Fruit fly (Drosophila melanogaster) whole organism, embryonic: ENCODE data around the gene Targ1.

Experiments
- Bgb ChIP-seq: fragments of 200-800 bp; sonication (Bioruptor generic); IDR thresholded peaks from 2 replicates; pipeline ENCODE4 v1.3.6; 2022; ENCODE audit warnings: missing biosample characterization, missing genetic modification characterization; ENCODE audit not compliant: partially characterized antibody
- C15 ChIP-seq: fragments of 200-800 bp; sonication (Bioruptor generic); IDR thresholded peaks from 3 replicates; pipeline ENCODE4 v1.3.6; 2022; ENCODE audit warnings: missing biosample characterization, missing genetic modification characterization
- CG11085 ChIP-seq: fragments of 200-800 bp; sonication (Bioruptor generic); IDR thresholded peaks from 2 replicates; pipeline ENCODE4 v1.3.6; 2022; ENCODE audit warnings: missing biosample characterization, missing genetic modification characterization
- CG13287 ChIP-seq: fragments of 200-800 bp; sonication (Bioruptor generic); IDR thresholded peaks from 2 replicates; pipeline ENCODE4 v1.3.6; 2022; ENCODE audit warnings: missing biosample characterization, missing genetic modification characterization; ENCODE audit not compliant: partially characterized antibody
- CG14441 ChIP-seq: fragments of 200-800 bp; sonication (Bioruptor generic); IDR thresholded peaks from 2 replicates; pipeline ENCODE4 v1.3.6; 2022; ENCODE audit warnings: missing biosample characterization, missing genetic modification characterization
- CG1603 ChIP-seq: fragments of 200-800 bp; sonication (Bioruptor generic); optimal IDR thresholded peaks from 2 replicates; lab custom pipeline; 2019; ENCODE audit warnings: missing biosample characterization, mild to moderate bottlenecking, missing genetic modification characterization, moderate library complexity
- CG2199 ChIP-seq: fragments of 200-800 bp; sonication (Bioruptor generic); IDR thresholded peaks from 3 replicates; pipeline ENCODE4 v1.3.6; 2022; ENCODE audit warnings: missing biosample characterization, missing genetic modification characterization
- CG2875 ChIP-seq: fragments of 200-800 bp; sonication (Bioruptor generic); optimal IDR thresholded peaks from 2 replicates; lab custom pipeline; 2017; ENCODE audit warnings: missing biosample characterization, mild to moderate bottlenecking, missing genetic modification characterization, missing genetic modification reagents
- CG2889 ChIP-seq: fragments of 200-800 bp; sonication (Bioruptor generic); IDR thresholded peaks from 3 replicates; pipeline ENCODE4 v1.3.6; 2022; ENCODE audit warnings: missing biosample characterization, missing genetic modification characterization
- CG3163 ChIP-seq: fragments of 200-800 bp; sonication (Bioruptor generic); optimal IDR thresholded peaks from 3 replicates; lab custom pipeline; 2016; ENCODE audit warnings: missing biosample characterization, missing genetic modification characterization
- CG3407 ChIP-seq: fragments of 200-800 bp; sonication (Bioruptor generic); optimal IDR thresholded peaks from 2 replicates; lab custom pipeline; 2018; ENCODE audit warnings: missing biosample characterization, mild to moderate bottlenecking, missing genetic modification characterization
- CG34376 ChIP-seq: fragments of 200-800 bp; sonication (Bioruptor generic); optimal IDR thresholded peaks from 2 replicates; lab custom pipeline; 2018; ENCODE audit warnings: missing biosample characterization, mild to moderate bottlenecking, missing genetic modification characterization
- CG5180 ChIP-seq: fragments of 200-800 bp; sonication (Bioruptor generic); optimal IDR thresholded peaks from 3 replicates; lab custom pipeline; 2017; ENCODE audit warnings: missing biosample characterization, missing genetic modification characterization, mild to moderate bottlenecking, moderate library complexity, missing genetic modification reagents
- CG6813 ChIP-seq: fragments of 200-800 bp; sonication (Bioruptor generic); optimal IDR thresholded peaks from 2 replicates; lab custom pipeline; 2017; ENCODE audit warnings: missing biosample characterization, missing genetic modification characterization, mild to moderate bottlenecking, moderate library complexity, missing genetic modification reagents
- CG7745 ChIP-seq: fragments of 200-800 bp; sonication (Bioruptor generic); optimal IDR thresholded peaks from 2 replicates; lab custom pipeline; 2018; ENCODE audit warnings: missing biosample characterization, mild to moderate bottlenecking, missing genetic modification characterization, moderate library complexity
- CG8944 ChIP-seq: fragments of 200-800 bp; sonication (Bioruptor generic); optimal IDR thresholded peaks from 3 replicates; lab custom pipeline; 2016; ENCODE audit warnings: missing biosample characterization, missing genetic modification characterization
- CG9437 ChIP-seq: fragments of 200-800 bp; sonication (Bioruptor generic); optimal IDR thresholded peaks from 2 replicates; lab custom pipeline; 2018; ENCODE audit warnings: missing biosample characterization, mild to moderate bottlenecking, missing genetic modification characterization
- CG9797 ChIP-seq: fragments of 200-800 bp; sonication (Bioruptor generic); optimal IDR thresholded peaks from 3 replicates; lab custom pipeline; 2018; ENCODE audit warnings: missing biosample characterization, mild to moderate bottlenecking, missing genetic modification characterization
- Fer2 ChIP-seq: fragments of 200-800 bp; sonication (Bioruptor generic); optimal IDR thresholded peaks from 2 replicates; lab custom pipeline; 2018; ENCODE audit warnings: missing biosample characterization, mild to moderate bottlenecking, missing genetic modification characterization, moderate library complexity
- HLH3B ChIP-seq: fragments of 200-800 bp; sonication (Bioruptor generic); IDR thresholded peaks from 2 replicates; pipeline ENCODE4 v1.3.6; 2022; ENCODE audit warnings: missing biosample characterization, missing genetic modification characterization
- HLH54F ChIP-seq: fragments of 200-800 bp; sonication (Bioruptor generic); optimal IDR thresholded peaks from 3 replicates; lab custom pipeline; 2016; ENCODE audit warnings: missing biosample characterization, missing genetic modification characterization
- HLHmδ ChIP-seq: fragments of 200-800 bp; sonication (Bioruptor generic); optimal IDR thresholded peaks from 2 replicates; lab custom pipeline; 2018; ENCODE audit warnings: missing biosample characterization, mild to moderate bottlenecking, missing genetic modification characterization, moderate library complexity
- Hand ChIP-seq: fragments of 200-800 bp; sonication (Bioruptor generic); optimal IDR thresholded peaks from 2 replicates; lab custom pipeline; 2017; ENCODE audit warnings: mild to moderate bottlenecking, missing biosample characterization, missing genetic modification reagents, missing genetic modification characterization
- Hmr ChIP-seq: fragments of 200-800 bp; sonication (Bioruptor generic); optimal IDR thresholded peaks from 3 replicates; lab custom pipeline; 2017; ENCODE audit warnings: mild to moderate bottlenecking, missing biosample characterization, missing genetic modification reagents, missing genetic modification characterization
- Jarid2 ChIP-seq: fragments of 200-800 bp; sonication (Bioruptor generic); optimal IDR thresholded peaks from 3 replicates; lab custom pipeline; 2017; ENCODE audit warnings: mild to moderate bottlenecking, missing biosample characterization, missing genetic modification reagents, missing genetic modification characterization
- NK7.1 ChIP-seq: fragments of 200-800 bp; sonication (Bioruptor generic); optimal IDR thresholded peaks from 3 replicates; lab custom pipeline; 2016; ENCODE audit warnings: missing biosample characterization, missing genetic modification characterization
- Nf-YB ChIP-seq: fragments of 200-800 bp; sonication (Bioruptor generic); optimal IDR thresholded peaks from 3 replicates; lab custom pipeline; 2019; ENCODE audit warnings: missing biosample characterization, mild to moderate bottlenecking, missing genetic modification characterization, moderate library complexity
- Nf-YC ChIP-seq: fragments of 200-800 bp; optimal IDR thresholded peaks from 3 replicates; lab custom pipeline; 2019; ENCODE audit warnings: missing biosample characterization, mild to moderate bottlenecking, missing genetic modification characterization, moderate library complexity
- Rfx ChIP-seq: fragments of 200-800 bp; sonication (Bioruptor generic); IDR thresholded peaks from 2 replicates; pipeline ENCODE4 v1.3.6; 2022; ENCODE audit warnings: missing biosample characterization, missing genetic modification characterization
- Sin3A ChIP-seq: fragments of >200 bp; optimal IDR thresholded peaks from 2 replicates; lab custom pipeline; 2018
- Xbp1 ChIP-seq: fragments of 200-800 bp; sonication (Bioruptor generic); optimal IDR thresholded peaks from 3 replicates; lab custom pipeline; 2016; ENCODE audit warnings: missing biosample characterization, mild to moderate bottlenecking, missing genetic modification characterization
- bab2 ChIP-seq: fragments of 200-800 bp; sonication (Bioruptor generic); optimal IDR thresholded peaks from 2 replicates; lab custom pipeline; 2016; ENCODE audit warnings: missing biosample characterization, missing genetic modification characterization
- chinmo ChIP-seq: fragments of 200-800 bp; sonication (Bioruptor generic); IDR thresholded peaks from 4 replicates; pipeline ENCODE4 v1.3.6; 2022; ENCODE audit warnings: missing biosample characterization, missing genetic modification characterization; ENCODE audit not compliant: partially characterized antibody
- emc ChIP-seq: fragments of 200-800 bp; sonication (Bioruptor generic); optimal IDR thresholded peaks from 2 replicates; lab custom pipeline; 2016; ENCODE audit warnings: missing biosample characterization, missing genetic modification characterization
- hbn ChIP-seq: fragments of 200-800 bp; sonication (Bioruptor generic); IDR thresholded peaks from 2 replicates; pipeline ENCODE4 v1.3.6; 2022; ENCODE audit warnings: missing biosample characterization, missing genetic modification characterization; ENCODE audit not compliant: partially characterized antibody
- hkb ChIP-seq, 2 experiments: fragments of 200-800 bp in 1 of 2; fragments of >200 bp in 1 of 2; sonication (Bioruptor generic) in 1 of 2; IDR thresholded peaks in 1 of 2; optimal IDR thresholded peaks in 1 of 2; 2 replicates each; pipeline versions ENCODE4 v1.3.6 to Lab custom; 2017 to 2022; ENCODE audit warnings: missing biosample characterization in 1 of 2, missing genetic modification characterization in 1 of 2
- jigr1 ChIP-seq: fragments of 200-800 bp; sonication (Bioruptor generic); IDR thresholded peaks from 3 replicates; pipeline ENCODE4 v1.3.6; 2022; ENCODE audit warnings: missing biosample characterization, missing genetic modification characterization
- odd ChIP-seq: fragments of 200-800 bp; sonication (Bioruptor generic); optimal IDR thresholded peaks from 2 replicates; lab custom pipeline; 2017; ENCODE audit warnings: missing biosample characterization, mild to moderate bottlenecking, missing genetic modification characterization
- pros ChIP-seq: fragments of 200-800 bp; sonication (Bioruptor generic); optimal IDR thresholded peaks from 3 replicates; lab custom pipeline; 2019; ENCODE audit warnings: missing biosample characterization, mild to moderate bottlenecking, missing genetic modification characterization, moderate library complexity
- rib ChIP-seq: fragments of 200-800 bp; sonication (Bioruptor generic); IDR thresholded peaks from 2 replicates; pipeline ENCODE4 v1.3.6; 2022; ENCODE audit warnings: missing biosample characterization, missing genetic modification characterization
- salm ChIP-seq: fragments of 200-800 bp; sonication (Bioruptor generic); optimal IDR thresholded peaks from 2 replicates; lab custom pipeline; 2018; ENCODE audit warnings: missing biosample characterization, mild to moderate bottlenecking, missing genetic modification characterization
- scrt ChIP-seq: fragments of 200-800 bp; sonication (Bioruptor generic); optimal IDR thresholded peaks from 2 replicates; lab custom pipeline; 2018; ENCODE audit warnings: missing biosample characterization, mild to moderate bottlenecking, missing genetic modification characterization, moderate library complexity
- shn ChIP-seq: fragments of 200-800 bp; sonication (Bioruptor generic); optimal IDR thresholded peaks from 3 replicates; lab custom pipeline; 2016; ENCODE audit warnings: missing biosample characterization, missing genetic modification characterization
- tgo ChIP-seq: fragments of 200-800 bp; sonication (Bioruptor generic); IDR thresholded peaks from 3 replicates; pipeline ENCODE4 v1.3.6; 2022; ENCODE audit warnings: missing biosample characterization, missing genetic modification characterization
- tna ChIP-seq: fragments of 200-800 bp; sonication (Bioruptor generic); IDR thresholded peaks from 2 replicates; pipeline ENCODE4 v1.3.6; 2022; ENCODE audit warnings: missing biosample characterization, missing genetic modification characterization; ENCODE audit not compliant: partially characterized antibody
- toy ChIP-seq: fragments of 200-800 bp; sonication (Bioruptor generic); IDR thresholded peaks from 2 replicates; pipeline ENCODE4 v1.3.6; 2022; ENCODE audit warnings: missing biosample characterization, missing genetic modification characterization
- vvl ChIP-seq: fragments of 200-800 bp; sonication (Bioruptor generic); IDR thresholded peaks from 2 replicates; pipeline ENCODE4 v1.3.6; 2022; ENCODE audit warnings: missing biosample characterization, missing genetic modification characterization
- z ChIP-seq: fragments of 200-800 bp; sonication (Bioruptor generic); IDR thresholded peaks from 3 replicates; pipeline ENCODE4 v1.3.6; 2022; ENCODE audit warnings: missing biosample characterization, missing genetic modification characterization
- zen2 ChIP-seq: fragments of 200-800 bp; sonication (Bioruptor generic); IDR thresholded peaks from 3 replicates; pipeline ENCODE4 v1.3.6; 2022; ENCODE audit warnings: missing biosample characterization, missing genetic modification characterization; ENCODE audit not compliant: partially characterized antibody

The Targ1 gene

dm6 chr3L:21239999-21240509 lies 37.4 kb upstream of the Targ1 start (continued):
- TF ChIP-seq hbn (GFP tag; lab: Robert Waterston, UW) (peak; percentile 27; the same call in 1 of the 2 replicates), z (peak; percentile 74; the same call in 2 of the 3 replicates), CG9797 (no peak), Bgb (peak; percentile 52; the same call in 1 of the 2 replicates), bab2 (GFP tag; lab: Kevin White, UChicago) (no peak), Fer2 (no peak), Nf-YC (no peak), vvl (peak; percentile 44), hkb (optimal IDR thresholded peaks at IDR 0.05; lab: Kevin White, UChicago) (no peak), hkb (GFP tag; IDR thresholded peaks at IDR 0.05; lab: Robert Waterston, UW) (peak; percentile 40; the same call in 1 of the 2 replicates), CG2199 (GFP tag; lab: Robert Waterston, UW) (no peak), scrt (GFP tag; lab: Kevin White, UChicago) (peak; percentile 56), Sin3A (lab: Kevin White, UChicago) (no peak), CG14441 (no peak), CG13287 (peak; percentile 71), CG9437 (GFP tag; lab: Kevin White, UChicago) (no peak), HLH3B (GFP tag; lab: Robert Waterston, UW) (peak; percentile 32; the same call in 1 of the 2 replicates), CG5180 (GFP tag; lab: Kevin White, UChicago) (peak; percentile 24), HLHmδ (peak; percentile 4), chinmo (peak; percentile 94; the same call in 2 of the 4 replicates), jigr1 (no peak), salm (no peak), Xbp1 (GFP tag; lab: Kevin White, UChicago) (peak; percentile 11), CG34376 (GFP tag; lab: Kevin White, UChicago) (peak; percentile 43), Hand (no peak), tgo (GFP tag; lab: Robert Waterston, UW) (no peak), CG7745 (tag; lab: Kevin White, UChicago) (no peak), CG11085 (GFP tag; lab: Robert Waterston, UW) (no peak), CG2875 (GFP tag; lab: Kevin White, UChicago) (peak; percentile 29), NK7.1 (GFP tag; lab: Kevin White, UChicago) (no peak), emc (GFP tag; lab: Kevin White, UChicago) (no peak), odd (GFP tag; lab: Kevin White, UChicago) (peak; percentile 25), Jarid2 (GFP tag; lab: Kevin White, UChicago) (peak; percentile 98), tna (GFP tag; lab: Robert Waterston, UW) (peak; percentile 20; the same call in 1 of the 2 replicates), C15 (GFP tag; lab: Robert Waterston, UW) (no peak), rib (GFP tag; lab: Robert Waterston, UW) (0 out of 2 replicates have a peak, but pooled peaks have one; percentile 18), Hmr (GFP tag; lab: Kevin White, UChicago) (no peak), CG1603 (tag; lab: Kevin White, UChicago) (peak; percentile 20), toy (no peak), HLH54F (GFP tag; lab: Kevin White, UChicago) (no peak), pros (GFP tag; lab: Kevin White, UChicago) (no peak), Nf-YB (GFP tag; lab: Kevin White, UChicago) (peak; percentile 75), CG8944 (no peak), Rfx (GFP tag; lab: Robert Waterston, UW) (no peak), zen2 (peak; percentile 76; the same call in 2 of the 3 replicates), CG2889 (GFP tag; lab: Robert Waterston, UW) (no peak), shn (GFP tag; lab: Kevin White, UChicago) (no peak), CG3407 (GFP tag; lab: Kevin White, UChicago) (no peak), CG6813 (GFP tag; lab: Kevin White, UChicago) (peak; percentile 20), CG3163 (GFP tag; lab: Kevin White, UChicago) (peak; percentile 68)
